Worm (Caenorhabditis elegans): ENCODE data around the gene sri-54.
"Not testable (repeated sequence)": the region's sequence is repeated elsewhere in the genome, so short reads cannot be mapped to it uniquely, and the experiment has no call there.

ce11 chrII:3184858-3185257, 47.2 kb upstream of the sri-54 start, which contains the start of gene sri-78:
- not testable (repeated sequence) for TF ChIP-seq ztf-29 (GFP tag; IDR thresholded peaks at IDR 0.05); flt-1 (GFP tag; IDR thresholded peaks at IDR 0.05); tab-1 (GFP tag; IDR thresholded peaks at IDR 0.05); klf-2 (GFP tag; conservative IDR thresholded peaks at IDR 0.05)

Data from whole organism, midembryonic.